Fruit fly (Drosophila melanogaster): Measurements from ENCODE around the gene CG42337.

CG42337 gene

DNA sequence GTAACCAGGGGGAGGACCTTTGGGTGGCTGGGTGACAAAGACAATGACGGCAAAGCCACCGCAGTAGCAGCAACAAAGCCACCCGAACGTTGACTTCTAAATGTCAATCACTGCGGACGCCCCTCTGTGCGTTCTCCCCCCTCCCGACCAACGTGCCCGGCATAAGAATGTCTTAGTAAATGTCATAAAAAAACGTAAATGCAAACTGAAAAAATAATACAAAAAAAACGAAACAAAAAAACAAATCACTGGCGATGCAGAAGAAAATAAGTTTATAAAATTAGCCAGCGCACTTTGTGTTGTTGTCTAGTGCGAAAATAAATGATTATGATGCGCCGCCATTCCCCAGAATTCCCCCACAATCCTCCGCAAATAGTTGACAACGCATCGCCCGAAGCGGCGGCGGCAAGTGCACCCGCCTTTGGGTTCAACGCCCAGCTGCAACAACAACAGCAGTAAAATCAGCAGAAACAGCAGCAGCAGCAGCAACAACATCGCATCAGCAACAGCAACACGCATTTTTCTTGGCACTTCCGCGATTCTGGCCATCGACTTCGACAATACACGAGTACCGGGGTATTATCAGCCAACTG is 43.9 kb upstream of the CG42337 start:
- TF ChIP-seq CG7368 (GFP tag; optimal IDR thresholded peaks at IDR 0.05) (no peak), Lpt (GFP tag; optimal IDR thresholded peaks at IDR 0.05) (peak; percentile 75), OdsH (GFP tag; optimal IDR thresholded peaks at IDR 0.05) (peak; percentile 12), ss (GFP tag; optimal IDR thresholded peaks at IDR 0.05) (no peak), Met (GFP tag; optimal IDR thresholded peaks at IDR 0.05) (no peak), salr (GFP tag; optimal IDR thresholded peaks at IDR 0.05) (peak in 1 of 2 experiments; percentile 70), Gug (GFP tag; IDR thresholded peaks at IDR 0.05) (peak; percentile 21; the same call in 1 of the 2 replicates), CG6163 (GFP tag; IDR thresholded peaks at IDR 0.05) (peak; percentile 69; the same call in 1 of the 3 replicates), Sox14 (GFP tag; optimal IDR thresholded peaks at IDR 0.05) (peak; percentile 38), CG3919 (GFP tag; optimal IDR thresholded peaks at IDR 0.05) (peak; percentile 26), Blimp-1 (GFP tag; optimal IDR thresholded peaks at IDR 0.05) (no peak), Eip75B (GFP tag; optimal IDR thresholded peaks at IDR 0.05) (no peak), fd85E (GFP tag; optimal IDR thresholded peaks at IDR 0.05) (no peak), CG8119 (GFP tag; IDR thresholded peaks at IDR 0.05) (peak; percentile 85), CG10669 (GFP tag; optimal IDR thresholded peaks at IDR 0.05) (no peak), CG6276 (GFP tag; optimal IDR thresholded peaks at IDR 0.05) (peak; percentile 95), CG11902 (GFP tag; optimal IDR thresholded peaks at IDR 0.05) (no peak), Hr38 (GFP tag; optimal IDR thresholded peaks at IDR 0.05) (no peak), CG16779 (tag; optimal IDR thresholded peaks at IDR 0.05) (peak; percentile 48), topi (GFP tag; optimal IDR thresholded peaks at IDR 0.05) (no peak), net (GFP tag; optimal IDR thresholded peaks at IDR 0.05) (peak; percentile 36), CG11294 (GFP tag; IDR thresholded peaks at IDR 0.05) (0 out of 2 replicates have a peak, but pooled peaks have one; percentile 17), CG15336 (GFP tag; IDR thresholded peaks at IDR 0.05) (peak; percentile 83), dsx (GFP tag; optimal IDR thresholded peaks at IDR 0.05; ENCODE audit: poor library complexity, severe bottlenecking) (no peak), CG4318 (GFP tag; optimal IDR thresholded peaks at IDR 0.05) (no peak), Sox102F (GFP tag; optimal IDR thresholded peaks at IDR 0.05) (no peak), lz (GFP tag; optimal IDR thresholded peaks at IDR 0.05) (no peak), CG8632 (GFP tag; optimal IDR thresholded peaks at IDR 0.05) (no peak), CG6808 (GFP tag; optimal IDR thresholded peaks at IDR 0.05) (peak; percentile 6), Hr4 (GFP tag; optimal IDR thresholded peaks at IDR 0.05) (peak; percentile 43), achi (GFP tag; optimal IDR thresholded peaks at IDR 0.05) (peak; percentile 4), Ets96B (tag; optimal IDR thresholded peaks at IDR 0.05) (no peak), Eip78C (GFP tag) (peak; percentile 83), eg (GFP tag; IDR thresholded peaks at IDR 0.05) (peak; percentile 90), CG3032 (tag; optimal IDR thresholded peaks at IDR 0.05) (no peak), CG32006 (GFP tag; optimal IDR thresholded peaks at IDR 0.05) (peak; percentile 73)

DNA sequence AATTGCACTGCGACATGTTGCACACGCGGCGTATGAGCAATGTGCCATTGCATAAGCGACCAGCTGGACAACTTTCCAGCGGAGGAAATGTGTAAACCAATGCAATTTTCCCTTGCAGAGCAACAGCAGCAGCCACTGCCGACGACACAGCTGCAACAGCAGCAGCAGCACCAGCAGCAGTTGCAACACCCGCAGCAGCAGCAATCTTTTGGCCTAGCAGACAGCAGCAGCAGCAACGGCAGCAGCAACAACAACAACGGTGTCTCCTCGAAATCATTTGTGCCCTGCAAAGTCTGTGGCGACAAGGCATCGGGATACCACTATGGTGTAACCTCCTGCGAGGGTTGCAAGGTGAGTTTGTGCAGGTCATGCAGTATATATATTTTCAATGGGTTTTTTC is 37.6 kb upstream of the CG42337 start:
- TF ChIP-seq Sox15 (GFP tag; optimal IDR thresholded peaks at IDR 0.05) = no peak
- no peak for TF ChIP-seq Ets21C (GFP tag; optimal IDR thresholded peaks at IDR 0.05)
- TF ChIP-seq cyc (GFP tag; optimal IDR thresholded peaks at IDR 0.05) = no peak
- no peak for TF ChIP-seq dac (GFP tag; optimal IDR thresholded peaks at IDR 0.05)
- TF ChIP-seq spab (GFP tag; optimal IDR thresholded peaks at IDR 0.05) = no peak
- TF ChIP-seq CG8319 (GFP tag; optimal IDR thresholded peaks at IDR 0.05) = no peak
